Worm (Caenorhabditis elegans) whole organism, L4/young adult: ENCODE results near the gene idpb-5.

Source experiments
- dao-5 ChIP-seq: sonication (generic microtip); optimal IDR thresholded peaks from 2 replicates; lab custom pipeline; 2016; ENCODE audit warnings: missing genotype, missing genetic modification characterization, moderate library complexity, missing compliant biosample characterization
- him-1 ChIP-seq: sonication (generic microtip); optimal IDR thresholded peaks from 2 replicates; lab custom pipeline; 2016; ENCODE audit warnings: missing genotype, missing genetic modification reagents, missing genetic modification characterization, missing compliant biosample characterization

DNA sequence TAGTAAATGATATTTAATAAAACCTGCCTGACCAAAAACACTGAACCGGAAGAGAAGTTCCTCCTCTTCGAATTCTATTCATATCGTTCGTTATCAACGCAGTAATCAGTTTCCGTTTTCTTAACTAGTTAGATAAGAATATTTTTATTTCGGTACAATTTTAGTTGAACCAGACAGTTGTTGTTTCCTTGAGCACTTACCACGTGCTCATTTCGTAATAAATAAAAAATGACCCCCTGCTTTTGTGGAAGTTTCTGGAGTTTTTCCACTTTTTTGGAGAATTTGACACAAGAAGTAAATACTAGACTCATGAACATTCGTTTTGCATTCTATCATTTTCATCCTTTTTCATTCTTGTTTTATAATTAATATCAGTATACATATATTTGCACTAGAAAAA, 14.4 kb downstream of the idpb-5 start:
- TF ChIP-seq him-1 (tag; lab: Kevin White, UChicago), result no peak
- TF ChIP-seq dao-5, result no peak
